Fruit fly (Drosophila melanogaster) Kc167 (cell line): ENCODE data around the gene Or65a.

ENCODE experiments used
- Myc ChIP-seq: fragments of >200 bp; optimal IDR thresholded peaks from 2 replicates; lab custom pipeline; 2017; ENCODE audit warnings: missing external identifiers
- Sin3A ChIP-seq: fragments of >200 bp; optimal IDR thresholded peaks from 2 replicates; lab custom pipeline; 2018; ENCODE audit warnings: missing external identifiers
- h ChIP-seq: fragments of >200 bp; optimal IDR thresholded peaks from 3 replicates; lab custom pipeline; 2018; ENCODE audit warnings: missing external identifiers
- insv ChIP-seq: fragments of >200 bp; optimal IDR thresholded peaks from 3 replicates; lab custom pipeline; 2018; ENCODE audit warnings: missing external identifiers
- psq ChIP-seq: fragments of >200 bp; optimal IDR thresholded peaks from 2 replicates; lab custom pipeline; 2017; ENCODE audit warnings: missing external identifiers
- ttk ChIP-seq: sonication (Bioruptor generic); optimal IDR thresholded peaks from 2 replicates; lab custom pipeline; 2017; ENCODE audit warnings: missing external identifiers

DNA sequence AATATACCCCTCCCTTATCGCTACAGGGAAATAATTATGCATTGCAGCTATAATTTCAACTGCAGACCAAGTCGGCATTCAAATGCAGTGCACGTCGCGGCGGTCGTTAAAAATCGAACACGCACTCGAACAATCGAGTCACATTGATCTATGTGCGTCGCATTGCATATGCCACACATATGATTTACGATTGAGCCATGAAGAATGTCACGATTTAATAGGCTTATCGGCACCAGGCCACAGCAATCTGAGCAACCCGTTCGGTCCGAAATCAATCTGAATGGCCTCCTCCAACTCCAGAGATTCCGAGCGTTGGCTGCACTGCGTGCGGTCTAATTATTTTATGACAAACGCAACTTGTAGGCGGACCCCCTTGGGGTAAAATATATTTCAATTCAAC, 9.9 kb upstream of the Or65a start:
- TF ChIP-seq h (lab: Kevin White, UChicago) (no peak), psq (lab: Kevin White, UChicago) (no peak), insv (no peak), Sin3A (no peak), Myc (lab: Kevin White, UChicago) (no peak), ttk (no peak)
